Worm (Caenorhabditis elegans) whole organism, L4 larva: ENCODE results near the gene C16D9.9.

Experiments used
- D1046.2 ChIP-seq: fragments of 200-800 bp; sonication (Bioruptor generic); IDR thresholded peaks from 2 replicates; pipeline ENCODE4 v1.3.6; 2022; ENCODE audit warnings: missing genetic modification characterization, missing compliant biosample characterization
- F10B5.3 ChIP-seq: sonication (generic microtip); optimal IDR thresholded peaks from 2 replicates; lab custom pipeline; 2016; ENCODE audit warnings: mild to moderate bottlenecking, missing genetic modification characterization, missing compliant biosample characterization
- R02D3.7 ChIP-seq: fragments of 150-350 bp; sonication (generic microtip); optimal IDR thresholded peaks from 3 replicates; lab custom pipeline; 2014; ENCODE audit warnings: missing biosample characterization, missing genetic modification characterization
- T20F7.1 ChIP-seq: fragments of 200-800 bp; sonication (Bioruptor generic); optimal IDR thresholded peaks from 2 replicates; lab custom pipeline; 2018; ENCODE audit warnings: mild to moderate bottlenecking, missing genetic modification characterization, missing compliant biosample characterization
- T26A8.4 ChIP-seq: fragments of 200-800 bp; sonication (Bioruptor generic); IDR thresholded peaks from 2 replicates; pipeline ENCODE4 v1.3.6; 2022; ENCODE audit warnings: missing genetic modification characterization, missing compliant biosample characterization
- Y105C5A.15 ChIP-seq: fragments of 200-800 bp; sonication (Bioruptor generic); IDR thresholded peaks from 2 replicates; pipeline ENCODE4 v1.3.6; 2022; ENCODE audit warnings: missing genetic modification characterization, missing compliant biosample characterization
- Y75B8A.6 ChIP-seq: fragments of 200-800 bp; sonication (Bioruptor generic); IDR thresholded peaks from 2 replicates; pipeline ENCODE4 v1.3.6; 2022; ENCODE audit warnings: missing genetic modification reagents, missing genetic modification characterization, missing compliant biosample characterization
- ZK337.2 ChIP-seq: fragments of 200-800 bp; sonication (Bioruptor generic); IDR thresholded peaks from 2 replicates; pipeline ENCODE4 v1.3.6; 2022; ENCODE audit warnings: missing genetic modification reagents, missing genetic modification characterization, missing compliant biosample characterization
- aha-1 ChIP-seq: fragments of 150-350 bp; peaks from one replicate; lab custom pipeline; 2014; ENCODE audit warnings: missing biosample characterization, missing genetic modification characterization
- aly-2 ChIP-seq: sonication (generic microtip); optimal IDR thresholded peaks from 2 replicates; lab custom pipeline; 2018; ENCODE audit warnings: missing biosample characterization, missing genetic modification characterization
- attf-4 ChIP-seq: sonication (generic microtip); optimal IDR thresholded peaks from 3 replicates; lab custom pipeline; 2017; ENCODE audit warnings: missing biosample characterization, missing genetic modification characterization
- ceh-20 ChIP-seq: fragments of 200-800 bp; sonication (Bioruptor generic); IDR thresholded peaks from 2 replicates; pipeline ENCODE4 v1.3.6; 2022; ENCODE audit warnings: missing genetic modification reagents, missing genetic modification characterization, missing compliant biosample characterization
- ceh-28 ChIP-seq: fragments of 150-350 bp; optimal IDR thresholded peaks from 2 replicates; lab custom pipeline; 2014; ENCODE audit warnings: missing biosample characterization, missing genetic modification reagents, missing genetic modification characterization
- ceh-32 ChIP-seq: sonication (generic microtip); optimal IDR thresholded peaks from 2 replicates; lab custom pipeline; 2016; ENCODE audit warnings: mild to moderate bottlenecking, missing genetic modification characterization, missing compliant biosample characterization; ENCODE audit not compliant: poor library complexity
- ceh-44 ChIP-seq: fragments of 200-800 bp; sonication (Bioruptor generic); IDR thresholded peaks from 2 replicates; pipeline ENCODE4 v1.3.6; 2022; ENCODE audit warnings: missing genetic modification reagents, missing genetic modification characterization, missing compliant biosample characterization
- ceh-62 ChIP-seq: sonication (generic microtip); optimal IDR thresholded peaks from 2 replicates; lab custom pipeline; 2017; ENCODE audit warnings: missing biosample characterization, missing genetic modification characterization
- cey-2 ChIP-seq: sonication (generic microtip); optimal IDR thresholded peaks from 3 replicates; lab custom pipeline; 2017; ENCODE audit warnings: missing genetic modification characterization, mild to moderate bottlenecking, missing compliant biosample characterization, antibody characterized with exemption, borderline replicate concordance; ENCODE audit not compliant: insufficient read depth
- daf-19 ChIP-seq: fragments of 200-800 bp; sonication (Bioruptor generic); conservative IDR thresholded peaks from 2 replicates; pipeline ENCODE4 v1.3.6; 2022; ENCODE audit warnings: missing genetic modification characterization, missing compliant biosample characterization
- daf-8 ChIP-seq: fragments of 200-800 bp; sonication (Bioruptor generic); IDR thresholded peaks from 2 replicates; pipeline ENCODE4 v1.3.6; 2022; ENCODE audit warnings: missing genetic modification characterization, missing compliant biosample characterization
- dpl-1 ChIP-seq: fragments of 150-350 bp; optimal IDR thresholded peaks from 2 replicates; lab custom pipeline; 2014; ENCODE audit warnings: missing biosample characterization, missing genetic modification reagents, missing genetic modification characterization
- dve-1 ChIP-seq: sonication (generic microtip); optimal IDR thresholded peaks from 2 replicates; lab custom pipeline; 2017; ENCODE audit warnings: antibody characterized with exemption, mild to moderate bottlenecking, missing genetic modification characterization, missing compliant biosample characterization; ENCODE audit not compliant: insufficient read depth
- egl-27 ChIP-seq: sonication (generic microtip); optimal IDR thresholded peaks from 3 replicates; lab custom pipeline; 2017; ENCODE audit warnings: missing biosample characterization, missing genetic modification reagents, missing genetic modification characterization
- hlh-11 ChIP-seq: fragments of 200-800 bp; sonication (Bioruptor generic); optimal IDR thresholded peaks from 2 replicates; lab custom pipeline; 2018; ENCODE audit warnings: mild to moderate bottlenecking, missing genetic modification characterization, missing compliant biosample characterization
- hlh-30 ChIP-seq: sonication (generic microtip); optimal IDR thresholded peaks from 2 replicates; lab custom pipeline; 2017; ENCODE audit warnings: antibody characterized with exemption, mild to moderate bottlenecking, missing genetic modification characterization, missing compliant biosample characterization; ENCODE audit not compliant: insufficient read depth
- lin-29 ChIP-seq: fragments of 200-800 bp; sonication (Bioruptor generic); IDR thresholded peaks from 2 replicates; pipeline ENCODE4 v1.3.6; 2022; ENCODE audit warnings: missing genetic modification reagents, missing genetic modification characterization, missing compliant biosample characterization
- madf-5 ChIP-seq, 2 experiments: fragments of 200-800 bp; sonication (Bioruptor generic); IDR thresholded peaks; 2 replicates each; pipeline ENCODE4 v1.3.6; 2022; ENCODE audit warnings: missing compliant biosample characterization in 2 of 2, missing genetic modification characterization in 2 of 2
- mdl-1 ChIP-seq, 2 experiments: fragments of 150-350 bp in 1 of 2; sonication (generic microtip) in 1 of 2; optimal IDR thresholded peaks; 2 replicates each; lab custom pipeline; 2014 to 2017; ENCODE audit warnings: missing biosample characterization in 2 of 2, missing genetic modification characterization in 2 of 2
- mdt-29 ChIP-seq: fragments of 200-800 bp; sonication (Bioruptor generic); IDR thresholded peaks from 2 replicates; pipeline ENCODE4 v1.3.6; 2022; ENCODE audit warnings: missing genetic modification reagents, missing genetic modification characterization, missing compliant biosample characterization
- mep-1 ChIP-seq: fragments of 150-350 bp; sonication (generic microtip); optimal IDR thresholded peaks from 3 replicates; lab custom pipeline; 2014; ENCODE audit warnings: missing biosample characterization, missing genetic modification characterization
- mxl-3 ChIP-seq: fragments of 200-800 bp; sonication (Bioruptor generic); optimal IDR thresholded peaks from 2 replicates; lab custom pipeline; 2018; ENCODE audit warnings: mild to moderate bottlenecking, missing genetic modification characterization, missing compliant biosample characterization
- nhr-10 ChIP-seq: fragments of 150-350 bp; optimal IDR thresholded peaks from 2 replicates; lab custom pipeline; 2014; ENCODE audit warnings: missing biosample characterization, missing genetic modification characterization
- nhr-102 ChIP-seq: sonication (generic microtip); optimal IDR thresholded peaks from 2 replicates; lab custom pipeline; 2016; ENCODE audit warnings: mild to moderate bottlenecking, missing genetic modification characterization, moderate library complexity, missing compliant biosample characterization
- nhr-111 ChIP-seq: fragments of 200-800 bp; sonication (Bioruptor generic); optimal IDR thresholded peaks from 2 replicates; lab custom pipeline; 2018; ENCODE audit warnings: mild to moderate bottlenecking, missing genetic modification characterization, missing compliant biosample characterization
- nhr-25 ChIP-seq: sonication (generic microtip); optimal IDR thresholded peaks from 2 replicates; lab custom pipeline; 2017; ENCODE audit warnings: missing genetic modification characterization, mild to moderate bottlenecking, missing compliant biosample characterization, antibody characterized with exemption, moderate library complexity, borderline replicate concordance; ENCODE audit not compliant: insufficient read depth
- nhr-28 ChIP-seq: fragments of 150-350 bp; optimal IDR thresholded peaks from 2 replicates; lab custom pipeline; 2014; ENCODE audit warnings: missing biosample characterization, missing genetic modification characterization
- nhr-41 ChIP-seq: fragments of 200-800 bp; sonication (Bioruptor generic); IDR thresholded peaks from 2 replicates; pipeline ENCODE4 v1.3.6; 2022; ENCODE audit warnings: missing genetic modification reagents, missing genetic modification characterization, missing compliant biosample characterization
- nhr-6 ChIP-seq: fragments of 150-350 bp; optimal IDR thresholded peaks from 2 replicates; lab custom pipeline; 2014; ENCODE audit warnings: missing biosample characterization, missing genetic modification characterization
- nhr-76 ChIP-seq: fragments of 150-350 bp; optimal IDR thresholded peaks from 2 replicates; lab custom pipeline; 2014; ENCODE audit warnings: missing biosample characterization, missing genetic modification characterization
- nhr-77 ChIP-seq: fragments of 150-350 bp; optimal IDR thresholded peaks from 2 replicates; lab custom pipeline; 2014; ENCODE audit warnings: missing biosample characterization, missing genetic modification characterization
- pha-4 ChIP-seq, 2 experiments: fragments of 150-350 bp in 1 of 2; fragments of 200-800 bp in 1 of 2; sonication (Bioruptor generic) in 1 of 2; IDR thresholded peaks in 1 of 2; optimal IDR thresholded peaks in 1 of 2; 2 replicates each; pipeline versions ENCODE4 v1.3.6 to Lab custom; 2014 to 2022; ENCODE audit warnings: missing genetic modification characterization in 2 of 2, missing genetic modification reagents in 2 of 2, missing biosample characterization in 1 of 2, missing compliant biosample characterization in 1 of 2
- php-3 ChIP-seq: fragments of 200-800 bp; sonication (Bioruptor generic); IDR thresholded peaks from 2 replicates; pipeline ENCODE4 v1.3.6; 2022; ENCODE audit warnings: missing genetic modification reagents, missing genetic modification characterization, missing compliant biosample characterization
- saeg-2 ChIP-seq: fragments of 200-800 bp; sonication (Bioruptor generic); IDR thresholded peaks from 2 replicates; pipeline ENCODE4 v1.3.6; 2022; ENCODE audit warnings: missing genetic modification reagents, missing genetic modification characterization, missing compliant biosample characterization
- set-16 ChIP-seq: fragments of 200-800 bp; sonication (Bioruptor generic); IDR thresholded peaks from 2 replicates; pipeline ENCODE4 v1.3.6; 2022; ENCODE audit warnings: missing genetic modification reagents, missing genetic modification characterization, missing compliant biosample characterization
- skn-1 ChIP-seq: fragments of 150-350 bp; optimal IDR thresholded peaks from 2 replicates; lab custom pipeline; 2014; ENCODE audit warnings: missing biosample characterization, missing genetic modification characterization
- snpc-1.2 ChIP-seq: fragments of 200-800 bp; sonication (Bioruptor generic); IDR thresholded peaks from 2 replicates; pipeline ENCODE4 v1.3.6; 2022; ENCODE audit warnings: missing genetic modification reagents, missing genetic modification characterization, missing compliant biosample characterization
- spr-1 ChIP-seq: sonication (generic microtip); optimal IDR thresholded peaks from 2 replicates; lab custom pipeline; 2016; ENCODE audit warnings: mild to moderate bottlenecking, missing genetic modification characterization, missing compliant biosample characterization
- spr-3 ChIP-seq: fragments of 200-800 bp; sonication (Bioruptor generic); optimal IDR thresholded peaks from 2 replicates; lab custom pipeline; 2018; ENCODE audit warnings: mild to moderate bottlenecking, missing genetic modification characterization, missing compliant biosample characterization
- tag-97 ChIP-seq: fragments of 200-800 bp; sonication (Bioruptor generic); IDR thresholded peaks from 2 replicates; pipeline ENCODE4 v1.3.6; 2022; ENCODE audit warnings: missing genetic modification characterization, missing compliant biosample characterization
- unc-130 ChIP-seq: sonication (generic microtip); optimal IDR thresholded peaks from 2 replicates; lab custom pipeline; 2016; ENCODE audit warnings: missing genetic modification reagents, missing genetic modification characterization, missing compliant biosample characterization
- zfp-3 ChIP-seq: fragments of 200-800 bp; sonication (Bioruptor generic); conservative IDR thresholded peaks from 2 replicates; pipeline ENCODE4 v1.3.6; 2022; ENCODE audit warnings: missing genetic modification reagents, missing genetic modification characterization, missing compliant biosample characterization
- zip-2 ChIP-seq: fragments of 150-350 bp; optimal IDR thresholded peaks from 2 replicates; lab custom pipeline; 2014; ENCODE audit warnings: missing biosample characterization, missing genetic modification characterization
- ztf-7 ChIP-seq: fragments of 150-350 bp; optimal IDR thresholded peaks from 2 replicates; lab custom pipeline; 2014; ENCODE audit warnings: missing biosample characterization, missing genetic modification characterization

Gene C16D9.9

ce11 chrV:8268902-8269301 lies 4.9 kb downstream of the C16D9.9 start, which contains the start of the genes asp-6 and asp-12 (continued):
- TF ChIP-seq ceh-62 (tag; lab: Kevin White, UChicago) (no peak), snpc-1.2 (GFP tag; lab: Robert Waterston, UW) (no peak), Y75B8A.6 (GFP tag; lab: Robert Waterston, UW) (0 out of 2 replicates have a peak, but pooled peaks have one; percentile 6), php-3 (peak; percentile 80), nhr-25 (no peak), madf-5 (GFP tag; IDR thresholded peaks at IDR 0.05; lab: Robert Waterston, UW) (no peak), mdt-29 (GFP tag; lab: Robert Waterston, UW) (peak; percentile 28; the same call in 1 of the 2 replicates), T20F7.1 (GFP tag; lab: Kevin White, UChicago) (no peak), lin-29 (GFP tag; lab: Robert Waterston, UW) (no peak), spr-1 (tag; lab: Kevin White, UChicago) (no peak), pha-4 (GFP tag; IDR thresholded peaks at IDR 0.05; lab: Robert Waterston, UW) (no peak), pha-4 (tag; optimal IDR thresholded peaks at IDR 0.05; lab: Kevin White, UChicago) (no peak), nhr-77 (tag; lab: Kevin White, UChicago) (peak; percentile 78), nhr-28 (tag; lab: Kevin White, UChicago) (peak; percentile 80), dpl-1 (no peak), dve-1 (tag; lab: Kevin White, UChicago) (peak; percentile 59), mdl-1 (tag; optimal IDR thresholded peaks at IDR 0.05; lab: Kevin White, UChicago) (no peak), skn-1 (tag; lab: Kevin White, UChicago) (no peak), Y105C5A.15 (GFP tag; lab: Robert Waterston, UW) (no peak), zip-2 (tag; lab: Kevin White, UChicago) (no peak), nhr-111 (GFP tag; lab: Kevin White, UChicago) (no peak), nhr-76 (no peak), D1046.2 (GFP tag; lab: Robert Waterston, UW) (no peak), unc-130 (GFP tag; lab: Kevin White, UChicago) (no peak), ZK337.2 (GFP tag; lab: Robert Waterston, UW) (no peak), nhr-41 (no peak), mxl-3 (no peak), nhr-6 (no peak), hlh-11 (peak; percentile 69), daf-19 (GFP tag; lab: Robert Waterston, UW) (no peak), ceh-20 (no peak), aha-1 (no peak), aly-2 (tag; lab: Kevin White, UChicago) (no peak), nhr-10 (no peak), nhr-102 (tag; lab: Kevin White, UChicago) (no peak), daf-8 (GFP tag; lab: Robert Waterston, UW) (no peak), cey-2 (tag; lab: Kevin White, UChicago) (no peak), ceh-32 (tag; lab: Kevin White, UChicago) (no peak), spr-3 (no peak), mep-1 (tag; lab: Kevin White, UChicago) (no peak), T26A8.4 (GFP tag; lab: Robert Waterston, UW) (no peak), ztf-7 (tag; lab: Kevin White, UChicago) (no peak), tag-97 (no peak), ceh-44 (no peak), hlh-30 (no peak), ceh-28 (tag; lab: Kevin White, UChicago) (no peak), zfp-3 (GFP tag; lab: Robert Waterston, UW) (no peak), set-16 (no peak), saeg-2 (GFP tag; lab: Robert Waterston, UW) (no peak), F10B5.3 (tag; lab: Kevin White, UChicago) (no peak), attf-4 (tag; lab: Kevin White, UChicago) (no peak), R02D3.7 (tag; lab: Kevin White, UChicago) (no peak), egl-27 (tag; lab: Kevin White, UChicago) (no peak)
